Worm (Caenorhabditis elegans) whole organism, L4/young adult: ENCODE results near the gene fbxb-17.

Source experiments
- dao-5 ChIP-seq: sonication (generic microtip); optimal IDR thresholded peaks from 2 replicates; lab custom pipeline; 2016; ENCODE audit warnings: missing genotype, missing genetic modification characterization, moderate library complexity, missing compliant biosample characterization
- him-1 ChIP-seq: sonication (generic microtip); optimal IDR thresholded peaks from 2 replicates; lab custom pipeline; 2016; ENCODE audit warnings: missing genotype, missing genetic modification reagents, missing genetic modification characterization, missing compliant biosample characterization

- no peak for TF ChIP-seq him-1 (tag; lab: Kevin White, UChicago)
- no peak for TF ChIP-seq dao-5 (tag; lab: Kevin White, UChicago)
These were observed 12.6 kb downstream of the fbxb-17 start, which contains the start of the genes fbxb-18 and fbxb-19 for ce11 chrII:1688813-1689212.
